Fruit fly (Drosophila melanogaster): ENCODE results near the gene CG6271.

CG6271 gene

dm6 chr3R:27002787-27003186, 23.1 kb downstream of the CG6271 start:
- TF ChIP-seq CG2199 (GFP tag; IDR thresholded peaks at IDR 0.05) (no peak), gem (tag; optimal IDR thresholded peaks at IDR 0.05) (no peak), exex (tag; optimal IDR thresholded peaks at IDR 0.05) (peak; percentile 91)

- TF ChIP-seq E2f2 (GFP tag; IDR thresholded peaks at IDR 0.05) (no peak), org-1 (GFP tag; optimal IDR thresholded peaks at IDR 0.05) (no peak), Eip74EF (GFP tag; optimal IDR thresholded peaks at IDR 0.05) (no peak), en (GFP tag; optimal IDR thresholded peaks at IDR 0.05) (no peak), ham (GFP tag; IDR thresholded peaks at IDR 0.05) (no peak), seq (GFP tag; IDR thresholded peaks at IDR 0.05) (no peak), dm (GFP tag; optimal IDR thresholded peaks at IDR 0.05) (no peak), amos (GFP tag; IDR thresholded peaks at IDR 0.05; ENCODE audit: partially characterized antibody) (no peak), BEAF-32 (GFP tag; optimal IDR thresholded peaks at IDR 0.05) (no peak), CG8388 (GFP tag; optimal IDR thresholded peaks at IDR 0.05) (no peak), BtbVII (GFP tag; optimal IDR thresholded peaks at IDR 0.05) (no peak), Max (GFP tag; optimal IDR thresholded peaks at IDR 0.05) (no peak), Gug (GFP tag; IDR thresholded peaks at IDR 0.05) (no peak), CG18476 (GFP tag; optimal IDR thresholded peaks at IDR 0.05) (no peak), psq (GFP tag; optimal IDR thresholded peaks at IDR 0.05) (no peak), CG2116 (GFP tag; optimal IDR thresholded peaks at IDR 0.05) (no peak), exex (tag; optimal IDR thresholded peaks at IDR 0.05) (no peak), fd96Cb (tag; optimal IDR thresholded peaks at IDR 0.05) (no peak), CG15696 (tag; optimal IDR thresholded peaks at IDR 0.05) (no peak)
These were observed 26.5 kb downstream of the CG6271 start, which contains the start of gene CG31077 for dm6 chr3R:26999452-26999851. Gene CG31077 (plus strand): TSS chr3R:26999752.

dm6 chr3R:26996642-26997041, 29.3 kb downstream of the CG6271 start, which contains the start of gene RYa-R:
Gene RYa-R (plus strand): TSS chr3R:26996980.
- peak; percentile 81 for TF ChIP-seq scrt (GFP tag; optimal IDR thresholded peaks at IDR 0.05)
- 0 out of 3 replicates have a peak, but pooled peaks have one; percentile 7 for TF ChIP-seq Mrtf (GFP tag; IDR thresholded peaks at IDR 0.05)
- TF ChIP-seq NC2β (GFP tag; optimal IDR thresholded peaks at IDR 0.05) = no peak
- peak; percentile 85 for TF ChIP-seq CG11504 (tag; optimal IDR thresholded peaks at IDR 0.05)
- no peak for TF ChIP-seq tna (GFP tag; IDR thresholded peaks at IDR 0.05; ENCODE audit: partially characterized antibody)
- TF ChIP-seq CG4707 (GFP tag; optimal IDR thresholded peaks at IDR 0.05) = no peak

- TF ChIP-seq lola (GFP tag; optimal IDR thresholded peaks at IDR 0.05) (no peak), wor (GFP tag; IDR thresholded peaks at IDR 0.05) (no peak), CG15011 (GFP tag; optimal IDR thresholded peaks at IDR 0.05) (no peak), CG10654 (GFP tag; optimal IDR thresholded peaks at IDR 0.05) (no peak), Dfd (GFP tag; optimal IDR thresholded peaks at IDR 0.05) (no peak), CG6813 (GFP tag; optimal IDR thresholded peaks at IDR 0.05) (no peak), CHES-1-like (GFP tag; optimal IDR thresholded peaks at IDR 0.05) (no peak), ranshi (GFP tag; IDR thresholded peaks at IDR 0.05) (no peak), sima (GFP tag; optimal IDR thresholded peaks at IDR 0.05) (no peak), Dad (GFP tag; optimal IDR thresholded peaks at IDR 0.05) (no peak)
These were observed 31.4 kb downstream of the CG6271 start, which contains the start of gene TwdlC for dm6 chr3R:26994532-26994931. Gene TwdlC (plus strand): TSS chr3R:26994832.
